Worm (Caenorhabditis elegans): ENCODE data around the gene odr-1.

The odr-1 gene

ce11 chrX:13514384-13514783 lies 36.4 kb downstream of the odr-1 start (continued):
- TF ChIP-seq F37D6.2 (tag; optimal IDR thresholded peaks at IDR 0.05): peak; percentile 96
- TF ChIP-seq egl-43 (GFP tag; IDR thresholded peaks at IDR 0.05): 0 out of 2 replicates have a peak, but pooled peaks have one; percentile 47
- no peak for TF ChIP-seq Y75B8A.6 (GFP tag; IDR thresholded peaks at IDR 0.05)

DNA sequence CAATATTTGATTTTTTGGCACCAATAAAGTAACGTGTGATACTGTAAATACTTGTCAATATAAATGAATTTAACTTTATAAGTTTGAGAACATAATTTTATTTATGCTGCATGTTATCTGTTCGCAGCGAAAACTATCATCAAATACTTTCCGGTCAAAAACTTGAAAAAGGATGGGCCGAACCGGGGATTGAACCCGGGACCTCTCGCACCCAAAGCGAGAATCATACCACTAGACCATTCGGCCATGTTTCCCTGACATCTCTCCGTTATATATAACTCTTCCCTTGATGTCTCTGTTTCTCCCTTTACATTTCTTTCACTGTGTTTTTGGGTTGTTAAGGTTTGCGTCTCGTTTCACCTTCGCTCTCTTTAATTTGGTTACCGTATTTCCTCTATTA lies 39.0 kb downstream of the odr-1 start:
- TF ChIP-seq ces-1 (GFP tag; optimal IDR thresholded peaks at IDR 0.05): no peak
- no peak for TF ChIP-seq ztf-11 (tag; optimal IDR thresholded peaks at IDR 0.05)
- no peak for TF ChIP-seq set-16 (GFP tag; IDR thresholded peaks at IDR 0.05)
- TF ChIP-seq daf-8 (GFP tag; IDR thresholded peaks at IDR 0.05): no peak
- peak; percentile 55 for TF ChIP-seq hlh-11 (tag; optimal IDR thresholded peaks at IDR 0.05)
- TF ChIP-seq aha-1 (tag): peak; percentile 69
- no peak for TF ChIP-seq Y5F2A.4 (GFP tag; optimal IDR thresholded peaks at IDR 0.05)
- peak; percentile 83; the same call in 1 of the 2 replicates for TF ChIP-seq D1046.2 (GFP tag; IDR thresholded peaks at IDR 0.05)
- TF ChIP-seq nhr-76 (tag; optimal IDR thresholded peaks at IDR 0.05): no peak
- peak; percentile 59; the same call in 1 of the 2 replicates for TF ChIP-seq nhr-42 (GFP tag; IDR thresholded peaks at IDR 0.05)
- TF ChIP-seq dmd-9 (GFP tag; IDR thresholded peaks at IDR 0.05): 0 out of 2 replicates have a peak, but pooled peaks have one; percentile 23
- peak; percentile 73 to 91; a peak in 3 of 4 replicates for TF ChIP-seq madf-5 (GFP tag; IDR thresholded peaks at IDR 0.05)
- TF ChIP-seq saeg-2 (GFP tag; IDR thresholded peaks at IDR 0.05): no peak
- TF ChIP-seq dmd-6 (GFP tag; IDR thresholded peaks at IDR 0.05): peak; percentile 69
- TF ChIP-seq Y105C5A.15 (GFP tag; IDR thresholded peaks at IDR 0.05): 0 out of 2 replicates have a peak, but pooled peaks have one; percentile 32
- TF ChIP-seq unc-39 (tag; optimal IDR thresholded peaks at IDR 0.05): no peak
- peak; percentile 27 for TF ChIP-seq hlh-30 (tag; optimal IDR thresholded peaks at IDR 0.05; ENCODE audit: insufficient read depth)
- TF ChIP-seq ceh-44 (GFP tag; IDR thresholded peaks at IDR 0.05): peak; percentile 56; the same call in 1 of the 2 replicates
- TF ChIP-seq zfp-2 (tag; optimal IDR thresholded peaks at IDR 0.05): peak; percentile 6
- TF ChIP-seq ctbp-1 (GFP tag; IDR thresholded peaks at IDR 0.05): peak; percentile 79
- 0 out of 2 replicates have a peak, but pooled peaks have one; percentile 44 for TF ChIP-seq mxl-2 (GFP tag; conservative IDR thresholded peaks at IDR 0.05)
- no peak for TF ChIP-seq daf-12 (tag; optimal IDR thresholded peaks at IDR 0.05)
- no peak for TF ChIP-seq nhr-25 (tag; optimal IDR thresholded peaks at IDR 0.05; ENCODE audit: borderline replicate concordance, insufficient read depth)
- no peak for TF ChIP-seq mdl-1 (tag; optimal IDR thresholded peaks at IDR 0.05)
- no peak for TF ChIP-seq pqm-1 (tag; optimal IDR thresholded peaks at IDR 0.05)
- TF ChIP-seq lsy-2 (tag; optimal IDR thresholded peaks at IDR 0.05): peak in 1 of 2 experiments; percentile 63
- peak; percentile 19 for TF ChIP-seq jun-1 (tag; optimal IDR thresholded peaks at IDR 0.05)
- TF ChIP-seq zag-1 (tag; optimal IDR thresholded peaks at IDR 0.05): no peak
- TF ChIP-seq nhr-11 (tag; optimal IDR thresholded peaks at IDR 0.05): peak; percentile 49
- no peak for TF ChIP-seq attf-4 (tag; optimal IDR thresholded peaks at IDR 0.05)
- peak; percentile 14 for TF ChIP-seq lin-13 (GFP tag; optimal IDR thresholded peaks at IDR 0.05)
- peak; percentile 59 for TF ChIP-seq mep-1 (tag; optimal IDR thresholded peaks at IDR 0.05)
- peak; percentile 90 for TF ChIP-seq vab-7 (GFP tag; IDR thresholded peaks at IDR 0.05)
- TF ChIP-seq unc-130 (GFP tag; optimal IDR thresholded peaks at IDR 0.05): peak; percentile 54
- TF ChIP-seq ceh-28 (tag; optimal IDR thresholded peaks at IDR 0.05): no peak
- peak; percentile 21 for TF ChIP-seq dve-1 (tag; optimal IDR thresholded peaks at IDR 0.05; ENCODE audit: insufficient read depth)
- TF ChIP-seq cey-2 (tag; optimal IDR thresholded peaks at IDR 0.05; ENCODE audit: borderline replicate concordance, insufficient read depth): no peak
- 0 out of 2 replicates have a peak, but pooled peaks have one; percentile 64 for TF ChIP-seq ZK337.2 (GFP tag; IDR thresholded peaks at IDR 0.05)
- TF ChIP-seq R02D3.7 (tag; optimal IDR thresholded peaks at IDR 0.05): no peak
- peak; percentile 80 for TF ChIP-seq duxl-1 (tag; optimal IDR thresholded peaks at IDR 0.05; ENCODE audit: poor library complexity)
- TF ChIP-seq lin-29 (GFP tag; IDR thresholded peaks at IDR 0.05): peak; percentile 64; the same call in 1 of the 2 replicates
- no peak for TF ChIP-seq ama-1 (optimal IDR thresholded peaks at IDR 0.05)
- 0 out of 2 replicates have a peak, but pooled peaks have one; percentile 43 for TF ChIP-seq Y75B8A.6 (GFP tag; IDR thresholded peaks at IDR 0.05)
- TF ChIP-seq lin-15B (tag; optimal IDR thresholded peaks at IDR 0.05): no peak
- TF ChIP-seq dpl-1 (GFP tag; optimal IDR thresholded peaks at IDR 0.05): peak; percentile 0
- TF ChIP-seq mxl-3 (GFP tag; optimal IDR thresholded peaks at IDR 0.05): peak; percentile 47
- TF ChIP-seq ZK546.5 (tag; optimal IDR thresholded peaks at IDR 0.05): no peak

Data from whole organism, L4 larva.